Worm (Caenorhabditis elegans) whole organism, midembryonic: ENCODE results near the gene M57.1.

Source experiments
- T22C8.4 ChIP-seq: fragments of 200-800 bp; sonication (Bioruptor generic); IDR thresholded peaks from 2 replicates; pipeline ENCODE4 v1.3.6; 2022; ENCODE audit warnings: missing genetic modification characterization, missing compliant biosample characterization
- cog-1 ChIP-seq: sonication (generic microtip); optimal IDR thresholded peaks from 2 replicates; lab custom pipeline; 2016; ENCODE audit warnings: missing genetic modification characterization, missing compliant biosample characterization
- flt-1 ChIP-seq: fragments of 200-800 bp; sonication (Bioruptor generic); IDR thresholded peaks from 2 replicates; pipeline ENCODE4 v1.3.6; 2022; ENCODE audit warnings: missing genetic modification characterization, missing compliant biosample characterization
- klf-2 ChIP-seq: fragments of 200-800 bp; sonication (Bioruptor generic); conservative IDR thresholded peaks from 2 replicates; pipeline ENCODE4 v1.3.6; 2022; ENCODE audit warnings: missing genetic modification reagents, missing genetic modification characterization, missing compliant biosample characterization
- med-1 ChIP-seq: sonication (generic microtip); optimal IDR thresholded peaks from 2 replicates; lab custom pipeline; 2017; ENCODE audit warnings: missing genetic modification characterization, mild to moderate bottlenecking, missing compliant biosample characterization, antibody characterized with exemption, missing genetic modification reagents; ENCODE audit not compliant: insufficient read depth
- ref-1 ChIP-seq: fragments of 200-800 bp; sonication (Bioruptor generic); conservative IDR thresholded peaks from 2 replicates; pipeline ENCODE4 v1.3.6; 2022; ENCODE audit warnings: missing genetic modification reagents, missing genetic modification characterization, missing compliant biosample characterization
- tab-1 ChIP-seq: fragments of 200-800 bp; sonication (Bioruptor generic); IDR thresholded peaks from 2 replicates; pipeline ENCODE4 v1.3.6; 2022; ENCODE audit warnings: missing genetic modification characterization, missing compliant biosample characterization
- ztf-23 ChIP-seq: fragments of 200-800 bp; sonication (Bioruptor generic); IDR thresholded peaks from 2 replicates; pipeline ENCODE4 v1.3.6; 2022; ENCODE audit warnings: missing genetic modification reagents, missing genetic modification characterization, missing compliant biosample characterization
- ztf-29 ChIP-seq: fragments of 200-800 bp; sonication (Bioruptor generic); IDR thresholded peaks from 2 replicates; pipeline ENCODE4 v1.3.6; 2022; ENCODE audit warnings: missing genetic modification reagents, missing genetic modification characterization, missing compliant biosample characterization

DNA sequence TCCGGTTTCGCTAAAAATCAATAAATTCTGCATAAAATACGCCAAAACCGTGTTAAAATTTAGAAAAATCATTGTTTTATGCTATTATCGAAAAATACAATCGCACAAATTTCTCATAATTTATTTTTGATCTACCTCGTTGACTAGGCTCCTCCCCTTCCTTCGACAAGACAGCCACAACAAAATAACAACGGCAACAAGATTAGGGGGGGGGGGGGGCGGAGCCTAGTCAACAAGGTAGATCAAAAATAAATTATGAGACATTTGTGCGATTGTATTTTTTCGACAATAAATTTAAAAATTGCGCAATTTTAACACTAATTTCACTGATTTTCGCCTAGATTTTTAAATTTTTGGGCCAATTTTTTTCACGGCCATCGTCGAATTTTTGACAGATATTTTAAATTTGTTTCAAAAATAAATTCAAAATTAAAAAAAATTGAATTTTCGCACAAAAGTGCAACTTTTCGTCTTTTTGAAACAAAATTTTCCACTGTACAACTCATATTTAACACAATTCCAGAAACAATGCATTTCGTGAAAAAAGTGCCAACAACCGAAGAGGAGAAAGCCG lies 5.3 kb upstream of the M57.1 start, which contains the start of gene M57.2:
- TF ChIP-seq cog-1 (tag; lab: Kevin White, UChicago) (no peak), flt-1 (GFP tag; lab: Robert Waterston, UW) (no peak), T22C8.4 (no peak), ztf-29 (GFP tag; lab: Robert Waterston, UW) (no peak), ztf-23 (GFP tag; lab: Robert Waterston, UW) (no peak), tab-1 (GFP tag; lab: Robert Waterston, UW) (no peak), med-1 (GFP tag; lab: Kevin White, UChicago) (no peak), ref-1 (no peak), klf-2 (no peak)
